6 fruit fly cellular contexts compared by ENCODE assay signal in the genomic region with DNA sequence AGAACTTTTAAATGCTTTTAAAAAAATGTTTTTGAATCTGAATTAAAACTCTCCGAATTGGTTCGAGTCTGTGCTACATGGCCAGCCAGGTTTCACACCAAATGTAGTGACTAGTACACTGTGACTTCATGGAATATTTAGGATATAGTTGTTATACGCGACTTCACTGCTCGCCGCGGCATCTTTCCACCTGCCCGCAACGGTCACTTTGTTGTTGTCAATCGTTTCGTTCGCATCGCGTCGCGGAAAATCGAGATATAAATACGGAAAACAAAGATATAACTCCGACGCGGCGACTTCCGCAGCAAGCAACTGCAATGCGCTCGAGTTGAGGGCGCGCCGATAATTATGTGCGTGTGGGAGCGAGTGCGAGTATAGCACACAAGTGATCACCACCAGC.
A peak's percentile ranks its signal among the peaks of the same experiment; 100 is the strongest.
TF ChIP-seq lines count a peak whose summit lies in the region.

A gene (plus strand): TSS at position 200 of the 400 bp plus-strand sequence.

- peak; percentile 26 to 60 for TF ChIP-seq CTCF in S2 (optimal IDR thresholded peaks at IDR 0.05; lab: Kevin White, UChicago)
- peak; percentile 63 for TF ChIP-seq CTCF in whole organism, embryonic (GFP tag; optimal IDR thresholded peaks at IDR 0.05; lab: Kevin White, UChicago)

TF ChIP-seq in whole organism, adult, 20 proteins besides CTCF, POLR2A, EP300 and RAD21:
- TF ChIP-seq pad (GFP tag; optimal IDR thresholded peaks at IDR 0.05; lab: Kevin White, UChicago) (peak; percentile 18), CG7101 (tag; optimal IDR thresholded peaks at IDR 0.05; lab: Kevin White, UChicago) (peak; percentile 15), bab1 (GFP tag; optimal IDR thresholded peaks at IDR 0.05; lab: Kevin White, UChicago) (peak; percentile 55), ovo (GFP tag; optimal IDR thresholded peaks at IDR 0.05; lab: Kevin White, UChicago) (no peak), cic (GFP tag; optimal IDR thresholded peaks at IDR 0.05; lab: Kevin White, UChicago) (peak; percentile 11), tj (GFP tag; optimal IDR thresholded peaks at IDR 0.05; lab: Kevin White, UChicago) (no peak)
TF ChIP-seq in whole organism, adult: peak in this region for 4.

TF ChIP-seq in whole organism, embryonic, 481 proteins besides CTCF, POLR2A, EP300 and RAD21 (continues in another document):
- TF ChIP-seq CG16863 (GFP tag; optimal IDR thresholded peaks at IDR 0.05; lab: Kevin White, UChicago): no peak
- TF ChIP-seq crp (GFP tag; optimal IDR thresholded peaks at IDR 0.05; lab: Kevin White, UChicago): no peak
- no peak for TF ChIP-seq C15 (GFP tag; IDR thresholded peaks at IDR 0.05; lab: Robert Waterston, UW)
- TF ChIP-seq Opbp (GFP tag; IDR thresholded peaks at IDR 0.05; lab: Robert Waterston, UW; ENCODE audit: partially characterized antibody): peak; percentile 52; the same call in 1 of the 3 replicates
- peak; percentile 57 for TF ChIP-seq stwl (tag; optimal IDR thresholded peaks at IDR 0.05; lab: Kevin White, UChicago)
- no peak for TF ChIP-seq ATbp (GFP tag; optimal IDR thresholded peaks at IDR 0.05; lab: Kevin White, UChicago)
- TF ChIP-seq CG10431 (GFP tag; optimal IDR thresholded peaks at IDR 0.05; lab: Kevin White, UChicago): peak; percentile 2
- no peak for TF ChIP-seq tup (GFP tag; optimal IDR thresholded peaks at IDR 0.05; lab: Kevin White, UChicago)
- TF ChIP-seq lab (GFP tag; optimal IDR thresholded peaks at IDR 0.05; lab: Kevin White, UChicago): peak; percentile 49
- no peak for TF ChIP-seq Antp (GFP tag; optimal IDR thresholded peaks at IDR 0.05; lab: Kevin White, UChicago)
- no peak for TF ChIP-seq CG3407 (GFP tag; optimal IDR thresholded peaks at IDR 0.05; lab: Kevin White, UChicago)
- TF ChIP-seq CG3163 (GFP tag; optimal IDR thresholded peaks at IDR 0.05; lab: Kevin White, UChicago): peak; percentile 6
- TF ChIP-seq Hsf (GFP tag; optimal IDR thresholded peaks at IDR 0.05; lab: Kevin White, UChicago): no peak
- TF ChIP-seq CG10267 (tag; optimal IDR thresholded peaks at IDR 0.05; lab: Kevin White, UChicago): peak; percentile 49
- no peak for TF ChIP-seq CG15696 (tag; optimal IDR thresholded peaks at IDR 0.05; lab: Kevin White, UChicago)
- no peak for TF ChIP-seq CG4360 (GFP tag; IDR thresholded peaks at IDR 0.05; lab: Robert Waterston, UW)
- no peak for TF ChIP-seq Vsx1 (GFP tag; optimal IDR thresholded peaks at IDR 0.05; lab: Kevin White, UChicago)
- no peak for TF ChIP-seq sisA (GFP tag; IDR thresholded peaks at IDR 0.05; lab: Robert Waterston, UW)
- TF ChIP-seq ap (GFP tag; IDR thresholded peaks at IDR 0.05; lab: Robert Waterston, UW): no peak
- peak; percentile 12 for TF ChIP-seq CG12391 (tag; optimal IDR thresholded peaks at IDR 0.05; lab: Kevin White, UChicago)

TF ChIP-seq in whole organism, prepupa, 60 proteins besides CTCF, POLR2A, EP300 and RAD21 (continues in another document):
- TF ChIP-seq Eip78C (GFP tag; lab: Kevin White, UChicago) (peak; percentile 80), ss (GFP tag; optimal IDR thresholded peaks at IDR 0.05; lab: Kevin White, UChicago) (no peak), CG6792 (GFP tag; optimal IDR thresholded peaks at IDR 0.05; lab: Kevin White, UChicago) (no peak), Hr39 (GFP tag; optimal IDR thresholded peaks at IDR 0.05; lab: Kevin White, UChicago) (no peak), CG8119 (GFP tag; IDR thresholded peaks at IDR 0.05; lab: Robert Waterston, UW) (peak; percentile 23; the same call in 1 of the 3 replicates), pdm3 (GFP tag; optimal IDR thresholded peaks at IDR 0.05; lab: Kevin White, UChicago) (no peak), Sox14 (GFP tag; optimal IDR thresholded peaks at IDR 0.05; lab: Kevin White, UChicago) (peak; percentile 53), CG3032 (tag; optimal IDR thresholded peaks at IDR 0.05; lab: Kevin White, UChicago) (peak; percentile 18), topi (GFP tag; optimal IDR thresholded peaks at IDR 0.05; lab: Kevin White, UChicago) (no peak), CG6163 (GFP tag; IDR thresholded peaks at IDR 0.05; lab: Robert Waterston, UW) (0 out of 3 replicates have a peak, but pooled peaks have one; percentile 12), acj6 (GFP tag; optimal IDR thresholded peaks at IDR 0.05; lab: Kevin White, UChicago) (no peak), CG34406 (GFP tag; optimal IDR thresholded peaks at IDR 0.05; lab: Kevin White, UChicago) (no peak), CG1621 (tag; optimal IDR thresholded peaks at IDR 0.05; lab: Kevin White, UChicago) (peak; percentile 71), Smox (GFP tag; optimal IDR thresholded peaks at IDR 0.05; lab: Kevin White, UChicago) (no peak), eg (GFP tag; IDR thresholded peaks at IDR 0.05; lab: Robert Waterston, UW) (peak; percentile 37; the same call in 1 of the 3 replicates), Blimp-1 (GFP tag; optimal IDR thresholded peaks at IDR 0.05; lab: Kevin White, UChicago) (no peak), dsx (GFP tag; optimal IDR thresholded peaks at IDR 0.05; lab: Kevin White, UChicago; ENCODE audit: poor library complexity, severe bottlenecking) (peak; percentile 6), CG9139 (GFP tag; optimal IDR thresholded peaks at IDR 0.05; lab: Kevin White, UChicago) (no peak), CG7368 (GFP tag; optimal IDR thresholded peaks at IDR 0.05; lab: Kevin White, UChicago) (no peak), Sox102F (GFP tag; optimal IDR thresholded peaks at IDR 0.05; lab: Kevin White, UChicago) (no peak)

TF ChIP-seq in whole organism, pupa, 21 proteins besides CTCF, POLR2A, EP300 and RAD21:
- TF ChIP-seq Ets98B (GFP tag; IDR thresholded peaks at IDR 0.05; lab: Robert Waterston, UW) (peak; percentile 36), CG10348 (GFP tag; IDR thresholded peaks at IDR 0.05; lab: Robert Waterston, UW) (no peak), CG9948 (tag; optimal IDR thresholded peaks at IDR 0.05; lab: Kevin White, UChicago) (no peak), D1 (tag; optimal IDR thresholded peaks at IDR 0.05; lab: Kevin White, UChicago) (no peak), Snoo (tag; optimal IDR thresholded peaks at IDR 0.05; lab: Kevin White, UChicago) (no peak), Pif1B (GFP tag; optimal IDR thresholded peaks at IDR 0.05; lab: Kevin White, UChicago) (no peak), CG4496 (GFP tag; IDR thresholded peaks at IDR 0.05; lab: Robert Waterston, UW) (no peak), EcR (GFP tag; optimal IDR thresholded peaks at IDR 0.05; lab: Kevin White, UChicago) (peak; percentile 22), CG17806 (tag; optimal IDR thresholded peaks at IDR 0.05; lab: Kevin White, UChicago) (no peak), CG12605 (GFP tag; IDR thresholded peaks at IDR 0.05; lab: Robert Waterston, UW) (peak; percentile 12; the same call in 1 of the 2 replicates)

TF ChIP-seq in whole organism, wandering third instar larva, 38 proteins besides CTCF, POLR2A, EP300 and RAD21:
- TF ChIP-seq pan (optimal IDR thresholded peaks at IDR 0.05; lab: Kevin White, UChicago) (no peak), Myc (optimal IDR thresholded peaks at IDR 0.05; lab: Kevin White, UChicago) (peak; percentile 14), Rel (GFP tag; optimal IDR thresholded peaks at IDR 0.05; lab: Kevin White, UChicago) (no peak), Rel (tag; optimal IDR thresholded peaks at IDR 0.05; lab: Kevin White, UChicago) (peak; percentile 58), foxo (GFP tag; optimal IDR thresholded peaks at IDR 0.05; lab: Kevin White, UChicago) (no peak), Hr78 (GFP tag; optimal IDR thresholded peaks at IDR 0.05; lab: Kevin White, UChicago) (no peak), Jra (GFP tag; optimal IDR thresholded peaks at IDR 0.05; lab: Kevin White, UChicago) (no peak)
